Fruit fly (Drosophila melanogaster) whole organism, embryonic: ENCODE measurements around the gene asl.
A peak's percentile ranks its signal among the peaks of the same experiment; 100 is the strongest.

Source experiments
- Atf3 ChIP-seq: fragments of 200-800 bp; sonication (Bioruptor generic); optimal IDR thresholded peaks from 3 replicates; lab custom pipeline; 2016; ENCODE audit warnings: missing biosample characterization, missing genetic modification characterization
- B-H2 ChIP-seq: fragments of 200-800 bp; sonication (Bioruptor generic); optimal IDR thresholded peaks from 2 replicates; lab custom pipeline; 2018; ENCODE audit warnings: missing biosample characterization, mild to moderate bottlenecking, missing genetic modification characterization
- Blimp-1 ChIP-seq: fragments of 200-800 bp; sonication (Bioruptor generic); optimal IDR thresholded peaks from 3 replicates; lab custom pipeline; 2018; ENCODE audit warnings: missing biosample characterization, missing genetic modification characterization, mild to moderate bottlenecking, moderate library complexity, missing genetic modification reagents
- Bteb2 ChIP-seq: fragments of 200-800 bp; sonication (Bioruptor generic); optimal IDR thresholded peaks from 2 replicates; lab custom pipeline; 2016; ENCODE audit warnings: missing biosample characterization, missing genetic modification characterization
- CG10147 ChIP-seq: fragments of 200-800 bp; sonication (Bioruptor generic); optimal IDR thresholded peaks from 2 replicates; lab custom pipeline; 2019; ENCODE audit warnings: missing biosample characterization, mild to moderate bottlenecking, missing genetic modification characterization, moderate library complexity
- CG10565 ChIP-seq: fragments of 200-800 bp; sonication (Bioruptor generic); optimal IDR thresholded peaks from 3 replicates; lab custom pipeline; 2016; ENCODE audit warnings: missing biosample characterization, mild to moderate bottlenecking, missing genetic modification characterization
- CG11695 ChIP-seq: fragments of 200-800 bp; sonication (Bioruptor generic); IDR thresholded peaks from 3 replicates; pipeline ENCODE4 v1.3.6; 2022; ENCODE audit warnings: missing biosample characterization, missing genetic modification characterization
- CG11696 ChIP-seq: fragments of 200-800 bp; sonication (Bioruptor generic); IDR thresholded peaks from 2 replicates; pipeline ENCODE4 v1.3.6; 2022; ENCODE audit warnings: missing biosample characterization, missing genetic modification characterization
- CG12236 ChIP-seq: fragments of 200-800 bp; sonication (Bioruptor generic); optimal IDR thresholded peaks from 2 replicates; lab custom pipeline; 2016; ENCODE audit warnings: missing biosample characterization, missing genetic modification characterization
- CG14014 ChIP-seq: fragments of 200-800 bp; sonication (Bioruptor generic); IDR thresholded peaks from 2 replicates; pipeline ENCODE4 v1.3.6; 2022; ENCODE audit warnings: missing biosample characterization, missing genetic modification characterization
- CG14860 ChIP-seq: fragments of 200-800 bp; sonication (Bioruptor generic); IDR thresholded peaks from 3 replicates; pipeline ENCODE4 v1.3.6; 2022; ENCODE audit warnings: missing biosample characterization, missing genetic modification characterization; ENCODE audit not compliant: partially characterized antibody
- CG16863 ChIP-seq: fragments of 200-800 bp; sonication (Bioruptor generic); optimal IDR thresholded peaks from 3 replicates; lab custom pipeline; 2016; ENCODE audit warnings: missing biosample characterization, missing genetic modification characterization
- CG18764 ChIP-seq: fragments of 200-800 bp; sonication (Bioruptor generic); optimal IDR thresholded peaks from 3 replicates; lab custom pipeline; 2016; ENCODE audit warnings: missing biosample characterization, missing genetic modification characterization
- CG2120 ChIP-seq: fragments of 200-800 bp; sonication (Bioruptor generic); optimal IDR thresholded peaks from 3 replicates; lab custom pipeline; 2016; ENCODE audit warnings: missing biosample characterization, missing genetic modification characterization
- CG31224 ChIP-seq: fragments of 200-800 bp; sonication (Bioruptor generic); IDR thresholded peaks from 2 replicates; pipeline ENCODE4 v1.3.6; 2022; ENCODE audit warnings: missing biosample characterization, missing genetic modification characterization
- CG3407 ChIP-seq: fragments of 200-800 bp; sonication (Bioruptor generic); optimal IDR thresholded peaks from 2 replicates; lab custom pipeline; 2018; ENCODE audit warnings: missing biosample characterization, mild to moderate bottlenecking, missing genetic modification characterization
- CG4730 ChIP-seq: fragments of 200-800 bp; sonication (Bioruptor generic); IDR thresholded peaks from 2 replicates; pipeline ENCODE4 v1.3.6; 2022; ENCODE audit warnings: missing biosample characterization, missing genetic modification characterization
- CG7357 ChIP-seq: fragments of 200-800 bp; sonication (Bioruptor generic); IDR thresholded peaks from 3 replicates; pipeline ENCODE4 v1.3.6; 2022; ENCODE audit warnings: missing biosample characterization, missing genetic modification characterization
- CG7786 ChIP-seq: fragments of 200-800 bp; sonication (Bioruptor generic); optimal IDR thresholded peaks from 2 replicates; lab custom pipeline; 2016; ENCODE audit warnings: missing biosample characterization, missing genetic modification characterization
- CG7963 ChIP-seq: fragments of 200-800 bp; sonication (Bioruptor generic); IDR thresholded peaks from 3 replicates; pipeline ENCODE4 v1.3.6; 2022; ENCODE audit warnings: missing biosample characterization, missing genetic modification characterization; ENCODE audit not compliant: partially characterized antibody
- CG8089 ChIP-seq: fragments of 200-800 bp; sonication (Bioruptor generic); optimal IDR thresholded peaks from 3 replicates; lab custom pipeline; 2016; ENCODE audit warnings: missing biosample characterization, missing genetic modification characterization
- CG8765 ChIP-seq: fragments of 200-800 bp; sonication (Bioruptor generic); IDR thresholded peaks from 2 replicates; pipeline ENCODE4 v1.3.6; 2022; ENCODE audit warnings: missing biosample characterization, missing genetic modification characterization
- CG9215 ChIP-seq: fragments of 200-800 bp; sonication (Bioruptor generic); IDR thresholded peaks from 2 replicates; pipeline ENCODE4 v1.3.6; 2022; ENCODE audit warnings: missing biosample characterization, missing genetic modification characterization
- CG9609 ChIP-seq: fragments of 200-800 bp; sonication (Bioruptor generic); optimal IDR thresholded peaks from 3 replicates; lab custom pipeline; 2016; ENCODE audit warnings: missing biosample characterization, missing genetic modification characterization
- Chrac-16 ChIP-seq: fragments of 200-800 bp; sonication (Bioruptor generic); optimal IDR thresholded peaks from 3 replicates; lab custom pipeline; 2016; ENCODE audit warnings: missing biosample characterization, missing genetic modification characterization
- Dip3 ChIP-seq: fragments of 200-800 bp; sonication (Bioruptor generic); optimal IDR thresholded peaks from 3 replicates; lab custom pipeline; 2016; ENCODE audit warnings: missing biosample characterization, missing genetic modification characterization
- E2f2 ChIP-seq: fragments of 200-800 bp; sonication (Bioruptor generic); IDR thresholded peaks from 2 replicates; pipeline ENCODE4 v1.3.6; 2022; ENCODE audit warnings: missing biosample characterization, missing genetic modification characterization
- Ets65A ChIP-seq: fragments of 200-800 bp; sonication (Bioruptor generic); peaks from one replicate; lab custom pipeline; 2016; ENCODE audit warnings: missing biosample characterization, missing genetic modification characterization
- Fer3 ChIP-seq: fragments of 200-800 bp; sonication (Bioruptor generic); optimal IDR thresholded peaks from 2 replicates; lab custom pipeline; 2018; ENCODE audit warnings: missing biosample characterization, mild to moderate bottlenecking, missing genetic modification characterization, moderate library complexity
- Hr51 ChIP-seq, 2 experiments: fragments of 200-800 bp; sonication (Bioruptor generic); optimal IDR thresholded peaks; 2 replicates in 1 of 2; 3 replicates in 1 of 2; lab custom pipeline; 2016 to 2018; ENCODE audit warnings: missing biosample characterization in 2 of 2, missing genetic modification characterization in 2 of 2, mild to moderate bottlenecking in 1 of 2, moderate library complexity in 1 of 2
- Lim3 ChIP-seq: fragments of 200-800 bp; sonication (Bioruptor generic); IDR thresholded peaks from 2 replicates; pipeline ENCODE4 v1.3.6; 2022; ENCODE audit warnings: missing biosample characterization, missing genetic modification characterization
- MTF-1 ChIP-seq: fragments of 200-800 bp; sonication (Bioruptor generic); optimal IDR thresholded peaks from 2 replicates; lab custom pipeline; 2018; ENCODE audit warnings: missing biosample characterization, mild to moderate bottlenecking, missing genetic modification characterization, borderline replicate concordance
- Mes4 ChIP-seq: fragments of 200-800 bp; sonication (Bioruptor generic); optimal IDR thresholded peaks from 2 replicates; lab custom pipeline; 2016; ENCODE audit warnings: missing biosample characterization, missing genetic modification characterization
- Nf-YB ChIP-seq: fragments of 200-800 bp; sonication (Bioruptor generic); optimal IDR thresholded peaks from 3 replicates; lab custom pipeline; 2019; ENCODE audit warnings: missing biosample characterization, mild to moderate bottlenecking, missing genetic modification characterization, moderate library complexity
- Oli ChIP-seq: fragments of 200-800 bp; sonication (Bioruptor generic); optimal IDR thresholded peaks from 2 replicates; lab custom pipeline; 2018; ENCODE audit warnings: missing biosample characterization, mild to moderate bottlenecking, missing genetic modification characterization, moderate library complexity
- Tbp ChIP-seq: fragments of >200 bp; optimal IDR thresholded peaks from 2 replicates; lab custom pipeline; 2018; ENCODE audit warnings: missing biosample characterization, missing genetic modification characterization
- ara ChIP-seq: fragments of 200-800 bp; sonication (Bioruptor generic); IDR thresholded peaks from 2 replicates; pipeline ENCODE4 v1.3.6; 2022; ENCODE audit warnings: missing biosample characterization, missing genetic modification characterization
- bsh ChIP-seq, 2 experiments: fragments of 200-800 bp; sonication (Bioruptor generic); optimal IDR thresholded peaks; 2 replicates each; lab custom pipeline; 2017 to 2018; ENCODE audit warnings: mild to moderate bottlenecking in 2 of 2, missing biosample characterization in 2 of 2, missing genetic modification characterization in 2 of 2, moderate library complexity in 1 of 2
- caup ChIP-seq: fragments of 200-800 bp; sonication (Bioruptor generic); optimal IDR thresholded peaks from 3 replicates; lab custom pipeline; 2017; ENCODE audit warnings: missing biosample characterization, mild to moderate bottlenecking, missing genetic modification characterization, moderate library complexity; ENCODE audit not compliant: severe bottlenecking
- dysf ChIP-seq: fragments of 200-800 bp; sonication (Bioruptor generic); IDR thresholded peaks from 3 replicates; pipeline ENCODE4 v1.3.6; 2022; ENCODE audit warnings: missing biosample characterization, missing genetic modification characterization
- ems ChIP-seq: fragments of 200-800 bp; sonication (Bioruptor generic); optimal IDR thresholded peaks from 3 replicates; lab custom pipeline; 2016; ENCODE audit warnings: missing biosample characterization, missing genetic modification characterization
- fd96Cb ChIP-seq: fragments of 200-800 bp; sonication (Bioruptor generic); optimal IDR thresholded peaks from 2 replicates; lab custom pipeline; 2018; ENCODE audit warnings: missing biosample characterization, mild to moderate bottlenecking, missing genetic modification characterization, moderate library complexity
- gce ChIP-seq: fragments of 200-800 bp; sonication (Bioruptor generic); IDR thresholded peaks from 3 replicates; pipeline ENCODE4 v1.3.6; 2022; ENCODE audit warnings: missing biosample characterization, missing genetic modification characterization
- gfzf ChIP-seq: fragments of 200-800 bp; sonication (Bioruptor generic); optimal IDR thresholded peaks from 2 replicates; lab custom pipeline; 2016; ENCODE audit warnings: missing biosample characterization, mild to moderate bottlenecking, missing genetic modification characterization, moderate library complexity
- hb ChIP-seq: fragments of 200-800 bp; sonication (Bioruptor generic); IDR thresholded peaks from 3 replicates; pipeline ENCODE4 v1.3.6; 2022; ENCODE audit warnings: missing biosample characterization, missing genetic modification characterization; ENCODE audit not compliant: partially characterized antibody
- inv ChIP-seq: fragments of 200-800 bp; sonication (Bioruptor generic); IDR thresholded peaks from 2 replicates; pipeline ENCODE4 v1.3.6; 2022; ENCODE audit warnings: missing biosample characterization, missing genetic modification characterization; ENCODE audit not compliant: partially characterized antibody
- jumu ChIP-seq: fragments of 200-800 bp; sonication (Bioruptor generic); optimal IDR thresholded peaks from 3 replicates; lab custom pipeline; 2016; ENCODE audit warnings: missing biosample characterization, missing genetic modification characterization
- p53 ChIP-seq: fragments of 200-800 bp; sonication (Bioruptor generic); optimal IDR thresholded peaks from 2 replicates; lab custom pipeline; 2016; ENCODE audit warnings: missing biosample characterization, missing genetic modification characterization
- tap ChIP-seq: fragments of 200-800 bp; optimal IDR thresholded peaks from 3 replicates; lab custom pipeline; 2019; ENCODE audit warnings: missing biosample characterization, mild to moderate bottlenecking, missing genetic modification characterization, moderate library complexity
- trh ChIP-seq: fragments of 200-800 bp; sonication (Bioruptor generic); optimal IDR thresholded peaks from 2 replicates; lab custom pipeline; 2016; ENCODE audit warnings: missing biosample characterization, missing genetic modification characterization
- ttk ChIP-seq: fragments of 200-800 bp; sonication (Bioruptor generic); IDR thresholded peaks from 2 replicates; pipeline ENCODE4 v2.1.2; 2022; ENCODE audit warnings: missing biosample characterization, missing genetic modification characterization

The asl gene

dm6 chr3R:5565623-5566022 lies 40.7 kb downstream of the asl start (continued):
- TF ChIP-seq Atf3 (GFP tag; lab: Kevin White, UChicago) (peak; percentile 70), CG9609 (GFP tag; lab: Kevin White, UChicago) (peak; percentile 81), Mes4 (GFP tag; lab: Kevin White, UChicago) (peak; percentile 49), CG7963 (GFP tag; lab: Robert Waterston, UW) (no peak), gfzf (no peak), CG14860 (GFP tag; lab: Robert Waterston, UW) (no peak), CG8089 (GFP tag; lab: Kevin White, UChicago) (peak; percentile 53), E2f2 (GFP tag; lab: Robert Waterston, UW) (peak; percentile 68), CG2120 (GFP tag; lab: Kevin White, UChicago) (peak; percentile 88), jumu (GFP tag; lab: Kevin White, UChicago) (peak; percentile 79), ems (GFP tag; lab: Kevin White, UChicago) (peak; percentile 83), CG12236 (GFP tag; lab: Kevin White, UChicago) (no peak), CG7357 (peak; percentile 68; the same call in 2 of the 3 replicates), CG4730 (peak; percentile 80), CG16863 (peak; percentile 75), CG8765 (GFP tag; lab: Robert Waterston, UW) (0 out of 2 replicates have a peak, but pooled peaks have one; percentile 29), hb (GFP tag; lab: Robert Waterston, UW) (no peak), tap (tag; lab: Kevin White, UChicago) (peak; percentile 74), Dip3 (GFP tag; lab: Kevin White, UChicago) (peak; percentile 75), Chrac-16 (GFP tag; lab: Kevin White, UChicago) (peak; percentile 63), B-H2 (GFP tag; lab: Kevin White, UChicago) (peak; percentile 45), caup (GFP tag; lab: Kevin White, UChicago) (peak; percentile 85), Nf-YB (GFP tag; lab: Kevin White, UChicago) (peak; percentile 25), dysf (GFP tag; lab: Robert Waterston, UW) (peak; percentile 91), gce (GFP tag; lab: Robert Waterston, UW) (peak; percentile 74), MTF-1 (GFP tag; lab: Kevin White, UChicago) (peak; percentile 40), CG10565 (GFP tag; lab: Kevin White, UChicago) (no peak), Tbp (GFP tag; lab: Kevin White, UChicago) (no peak), CG9215 (GFP tag; lab: Robert Waterston, UW) (peak; percentile 66), Oli (tag; lab: Kevin White, UChicago) (peak; percentile 81), ara (GFP tag; lab: Robert Waterston, UW) (peak; percentile 83), fd96Cb (peak; percentile 74), CG7786 (GFP tag; lab: Kevin White, UChicago) (peak; percentile 83), CG10147 (peak; percentile 75), CG31224 (GFP tag; lab: Robert Waterston, UW) (peak; percentile 72), Lim3 (GFP tag; lab: Robert Waterston, UW) (0 out of 2 replicates have a peak, but pooled peaks have one; percentile 8), bsh (GFP tag; optimal IDR thresholded peaks at IDR 0.05; lab: Kevin White, UChicago) (peak in 1 of 2 experiments; percentile 83), Blimp-1 (GFP tag; lab: Kevin White, UChicago) (peak; percentile 69), ttk (GFP tag; lab: Robert Waterston, UW) (peak; percentile 84), inv (GFP tag; lab: Robert Waterston, UW) (no peak), Hr51 (GFP tag; optimal IDR thresholded peaks at IDR 0.05; lab: Kevin White, UChicago) (peak in 1 of 2 experiments; percentile 73), CG11696 (GFP tag; lab: Robert Waterston, UW) (peak; percentile 79), Ets65A (GFP tag; lab: Kevin White, UChicago) (peak; percentile 95), trh (GFP tag; lab: Kevin White, UChicago) (peak; percentile 39), Fer3 (peak; percentile 85), CG3407 (peak; percentile 68), Bteb2 (GFP tag; lab: Kevin White, UChicago) (peak; percentile 31), p53 (GFP tag; lab: Kevin White, UChicago) (peak; percentile 10), CG11695 (GFP tag; lab: Robert Waterston, UW) (peak; percentile 89), CG18764 (GFP tag; lab: Kevin White, UChicago) (peak; percentile 54), CG14014 (peak; percentile 89)
